Fruit fly (Drosophila melanogaster): Measurements from ENCODE around the gene Ugt49B2.
A peak's percentile ranks its signal among the peaks of the same experiment; 100 is the strongest.

Gene Ugt49B2

dm6 chr3R:21359375-21360191, 40.0 kb downstream of the Ugt49B2 start:
- no peak for TF ChIP-seq noc (tag; optimal IDR thresholded peaks at IDR 0.05)

dm6 chr3R:21349870-21350314, 49.6 kb downstream of the Ugt49B2 start:
- no peak for TF ChIP-seq noc (tag; optimal IDR thresholded peaks at IDR 0.05)

dm6 chr3R:21349039-21349781, 50.3 kb downstream of the Ugt49B2 start, which contains the start of gene aus:
TSS of gene aus (minus strand) at chr3R:21349601.
- peak; percentile 13 for TF ChIP-seq noc (tag; optimal IDR thresholded peaks at IDR 0.05)

dm6 chr3R:21348367-21349038, 51.0 kb downstream of the Ugt49B2 start:
- no peak for TF ChIP-seq noc (tag; optimal IDR thresholded peaks at IDR 0.05)

- TF ChIP-seq noc (tag; optimal IDR thresholded peaks at IDR 0.05), result no peak
Observed at dm6 chr3R:21347815-21348186, 51.7 kb downstream of the Ugt49B2 start.
